Worm (Caenorhabditis elegans) whole organism, late embryonic: ENCODE results near the gene grl-23.

Source experiments
- ama-1 ChIP-seq: fragments of 150-350 bp; optimal IDR thresholded peaks from 2 replicates; lab custom pipeline; 2014
- ceh-24 ChIP-seq: sonication (generic microtip); optimal IDR thresholded peaks from 2 replicates; lab custom pipeline; 2016; ENCODE audit warnings: mild to moderate bottlenecking, missing genetic modification characterization, missing compliant biosample characterization
- ceh-30 ChIP-seq: fragments of 150-350 bp; optimal IDR thresholded peaks from 2 replicates; lab custom pipeline; 2014; ENCODE audit warnings: missing biosample characterization, missing genetic modification characterization
- dmd-4 ChIP-seq: sonication (generic microtip); optimal IDR thresholded peaks from 2 replicates; lab custom pipeline; 2016; ENCODE audit warnings: borderline replicate concordance, missing genetic modification characterization, missing compliant biosample characterization
- fax-1 ChIP-seq: sonication (generic microtip); optimal IDR thresholded peaks from 2 replicates; lab custom pipeline; 2016; ENCODE audit warnings: missing genotype, missing genetic modification characterization, missing compliant biosample characterization
- gmeb-2 ChIP-seq: sonication (generic microtip); optimal IDR thresholded peaks from 2 replicates; lab custom pipeline; 2016; ENCODE audit warnings: missing genetic modification characterization, inconsistent platforms, missing compliant biosample characterization
- nfya-1 ChIP-seq: sonication (generic microtip); optimal IDR thresholded peaks from 2 replicates; lab custom pipeline; 2017; ENCODE audit warnings: missing genetic modification characterization, mild to moderate bottlenecking, missing compliant biosample characterization, antibody characterized with exemption, moderate library complexity
- odd-2 ChIP-seq: sonication (generic microtip); optimal IDR thresholded peaks from 2 replicates; lab custom pipeline; 2017; ENCODE audit warnings: antibody characterized with exemption, mild to moderate bottlenecking, missing genetic modification characterization, missing compliant biosample characterization
- rnt-1 ChIP-seq: sonication (generic microtip); optimal IDR thresholded peaks from 2 replicates; lab custom pipeline; 2016; ENCODE audit warnings: missing genetic modification characterization, missing compliant biosample characterization
- sox-2 ChIP-seq: fragments of 200-800 bp; sonication (Bioruptor generic); IDR thresholded peaks from 2 replicates; pipeline ENCODE4 v1.3.6; 2022; ENCODE audit warnings: missing genetic modification reagents, missing genetic modification characterization, missing compliant biosample characterization
- unc-86 ChIP-seq: sonication (generic microtip); optimal IDR thresholded peaks from 2 replicates; lab custom pipeline; 2016; ENCODE audit warnings: missing genetic modification characterization, missing compliant biosample characterization
- ztf-16 ChIP-seq: sonication (generic microtip); optimal IDR thresholded peaks from 2 replicates; lab custom pipeline; 2017; ENCODE audit warnings: missing genetic modification characterization, missing compliant biosample characterization

ce11 chrV:12579299-12579698 lies 2.6 kb upstream of the grl-23 start, which contains the start of gene E02A10.3:
- TF ChIP-seq unc-86 (tag; lab: Kevin White, UChicago) = no peak
- TF ChIP-seq sox-2 (GFP tag; lab: Robert Waterston, UW) = no peak
- no peak for TF ChIP-seq fax-1
- TF ChIP-seq gmeb-2 (tag; lab: Kevin White, UChicago) = no peak
- TF ChIP-seq nfya-1 (tag; lab: Kevin White, UChicago) = no peak
- no peak for TF ChIP-seq ceh-24
- no peak for TF ChIP-seq ama-1 (lab: Kevin White, UChicago)
- no peak for TF ChIP-seq ztf-16 (tag; lab: Kevin White, UChicago)
- no peak for TF ChIP-seq rnt-1 (tag; lab: Kevin White, UChicago)
- TF ChIP-seq ceh-30 (tag; lab: Kevin White, UChicago) = no peak
- TF ChIP-seq dmd-4 = no peak
- TF ChIP-seq odd-2 (tag; lab: Kevin White, UChicago) = no peak
